Fruit fly (Drosophila melanogaster) whole organism, prepupa: ENCODE results near the gene CG17440.
A peak's percentile ranks its signal among the peaks of the same experiment; 100 is the strongest.

ENCODE experiments used
- Blimp-1 ChIP-seq: fragments of 200-800 bp; sonication (Bioruptor generic); optimal IDR thresholded peaks from 3 replicates; lab custom pipeline; 2017; ENCODE audit warnings: missing biosample characterization, missing genetic modification characterization, mild to moderate bottlenecking, moderate library complexity, missing genetic modification reagents
- CG10669 ChIP-seq: fragments of 200-800 bp; sonication (Bioruptor generic); optimal IDR thresholded peaks from 3 replicates; lab custom pipeline; 2018; ENCODE audit warnings: missing biosample characterization, mild to moderate bottlenecking, missing genetic modification characterization, moderate library complexity
- CG11294 ChIP-seq: fragments of 200-800 bp; sonication (Bioruptor generic); IDR thresholded peaks from 2 replicates; pipeline ENCODE4 v1.3.6; 2022; ENCODE audit warnings: missing biosample characterization, missing genetic modification characterization
- CG11762 ChIP-seq: fragments of 200-800 bp; sonication (Bioruptor generic); optimal IDR thresholded peaks from 3 replicates; lab custom pipeline; 2016; ENCODE audit warnings: missing biosample characterization, missing genetic modification characterization; ENCODE audit not compliant: insufficient read depth
- CG11902 ChIP-seq: fragments of 200-800 bp; sonication (Bioruptor generic); optimal IDR thresholded peaks from 3 replicates; lab custom pipeline; 2016; ENCODE audit warnings: missing biosample characterization, missing genetic modification characterization
- CG15336 ChIP-seq: fragments of 200-800 bp; sonication (Bioruptor generic); IDR thresholded peaks from 2 replicates; pipeline ENCODE4 v1.3.6; 2022; ENCODE audit warnings: missing biosample characterization, missing genetic modification characterization
- CG1621 ChIP-seq: fragments of 200-800 bp; sonication (Bioruptor generic); optimal IDR thresholded peaks from 3 replicates; lab custom pipeline; 2018; ENCODE audit warnings: missing biosample characterization, mild to moderate bottlenecking, missing genetic modification characterization
- CG16779 ChIP-seq: fragments of 200-800 bp; sonication (Bioruptor generic); optimal IDR thresholded peaks from 3 replicates; lab custom pipeline; 2017; ENCODE audit warnings: missing biosample characterization, mild to moderate bottlenecking, missing genetic modification characterization
- CG3032 ChIP-seq: fragments of 200-800 bp; optimal IDR thresholded peaks from 2 replicates; lab custom pipeline; 2019; ENCODE audit warnings: missing biosample characterization, mild to moderate bottlenecking, missing genetic modification characterization, moderate library complexity
- CG31627 ChIP-seq: fragments of 200-800 bp; sonication (Bioruptor generic); optimal IDR thresholded peaks from 3 replicates; lab custom pipeline; 2016; ENCODE audit warnings: missing biosample characterization, missing genetic modification characterization
- CG34406 ChIP-seq: fragments of 200-800 bp; sonication (Bioruptor generic); optimal IDR thresholded peaks from 3 replicates; lab custom pipeline; 2016; ENCODE audit warnings: missing biosample characterization, missing genetic modification characterization
- CG3919 ChIP-seq: fragments of 200-800 bp; sonication (Bioruptor generic); optimal IDR thresholded peaks from 3 replicates; lab custom pipeline; 2016; ENCODE audit warnings: missing biosample characterization, missing genetic modification characterization
- CG6163 ChIP-seq: fragments of 200-800 bp; sonication (Bioruptor generic); IDR thresholded peaks from 3 replicates; pipeline ENCODE4 v1.3.6; 2022; ENCODE audit warnings: missing biosample characterization, missing genetic modification characterization
- CG6792 ChIP-seq: fragments of 200-800 bp; sonication (Bioruptor generic); optimal IDR thresholded peaks from 3 replicates; lab custom pipeline; 2016; ENCODE audit warnings: missing biosample characterization, missing genetic modification characterization
- CG6808 ChIP-seq: fragments of 200-800 bp; sonication (Bioruptor generic); optimal IDR thresholded peaks from 3 replicates; lab custom pipeline; 2017; ENCODE audit warnings: missing biosample characterization, missing genetic modification characterization, mild to moderate bottlenecking, moderate library complexity, missing genetic modification reagents
- CG7368 ChIP-seq: fragments of 200-800 bp; sonication (Bioruptor generic); optimal IDR thresholded peaks from 3 replicates; lab custom pipeline; 2016; ENCODE audit warnings: missing biosample characterization, missing genetic modification characterization
- CG8119 ChIP-seq: fragments of 200-800 bp; sonication (Bioruptor generic); IDR thresholded peaks from 3 replicates; pipeline ENCODE4 v1.3.6; 2022; ENCODE audit warnings: missing biosample characterization, missing genetic modification characterization
- CG8319 ChIP-seq: fragments of 200-800 bp; sonication (Bioruptor generic); optimal IDR thresholded peaks from 3 replicates; lab custom pipeline; 2016; ENCODE audit warnings: missing biosample characterization, missing genetic modification characterization
- CG8632 ChIP-seq: fragments of 200-800 bp; sonication (Bioruptor generic); optimal IDR thresholded peaks from 3 replicates; lab custom pipeline; 2016; ENCODE audit warnings: missing biosample characterization, missing genetic modification characterization
- Eip75B ChIP-seq: fragments of 200-800 bp; sonication (Bioruptor generic); optimal IDR thresholded peaks from 3 replicates; lab custom pipeline; 2016; ENCODE audit warnings: missing biosample characterization, missing genetic modification characterization
- Ets21C ChIP-seq: fragments of 200-800 bp; sonication (Bioruptor generic); optimal IDR thresholded peaks from 3 replicates; lab custom pipeline; 2016; ENCODE audit warnings: missing biosample characterization, missing genetic modification characterization
- Hr38 ChIP-seq: sonication (Bioruptor generic); optimal IDR thresholded peaks from 2 replicates; lab custom pipeline; 2016; ENCODE audit warnings: missing biosample characterization, missing genetic modification characterization
- Hr39 ChIP-seq: fragments of 200-800 bp; sonication (Bioruptor generic); optimal IDR thresholded peaks from 2 replicates; lab custom pipeline; 2016; ENCODE audit warnings: missing biosample characterization, missing genetic modification characterization
- Hr4 ChIP-seq: fragments of 200-800 bp; sonication (Bioruptor generic); optimal IDR thresholded peaks from 3 replicates; lab custom pipeline; 2016; ENCODE audit warnings: missing biosample characterization, missing genetic modification characterization
- Lpt ChIP-seq: fragments of 200-800 bp; sonication (Bioruptor generic); optimal IDR thresholded peaks from 3 replicates; lab custom pipeline; 2016; ENCODE audit warnings: missing biosample characterization, missing genetic modification characterization
- Met ChIP-seq: fragments of 200-800 bp; sonication (Bioruptor generic); optimal IDR thresholded peaks from 3 replicates; lab custom pipeline; 2016; ENCODE audit warnings: missing biosample characterization, missing genetic modification characterization
- Smox ChIP-seq: fragments of 200-800 bp; sonication (Bioruptor generic); optimal IDR thresholded peaks from 3 replicates; lab custom pipeline; 2016; ENCODE audit warnings: missing biosample characterization, missing genetic modification characterization
- Sox102F ChIP-seq: fragments of 200-800 bp; sonication (Bioruptor generic); optimal IDR thresholded peaks from 2 replicates; lab custom pipeline; 2016; ENCODE audit warnings: missing biosample characterization, mild to moderate bottlenecking, missing genetic modification characterization
- Sox14 ChIP-seq: fragments of 200-800 bp; sonication (Bioruptor generic); optimal IDR thresholded peaks from 3 replicates; lab custom pipeline; 2016; ENCODE audit warnings: missing biosample characterization, missing genetic modification characterization
- Sox15 ChIP-seq: fragments of 200-800 bp; sonication (Bioruptor generic); optimal IDR thresholded peaks from 3 replicates; lab custom pipeline; 2016; ENCODE audit warnings: missing biosample characterization, missing genetic modification characterization
- acj6 ChIP-seq: fragments of 200-800 bp; sonication (Bioruptor generic); optimal IDR thresholded peaks from 3 replicates; lab custom pipeline; 2016; ENCODE audit warnings: missing biosample characterization, missing genetic modification characterization
- dac ChIP-seq: fragments of 200-800 bp; sonication (Bioruptor generic); optimal IDR thresholded peaks from 2 replicates; lab custom pipeline; 2017; ENCODE audit warnings: missing biosample characterization, mild to moderate bottlenecking, missing genetic modification characterization
- dsx ChIP-seq: fragments of 200-800 bp; optimal IDR thresholded peaks from 3 replicates; lab custom pipeline; 2019; ENCODE audit warnings: missing biosample characterization, mild to moderate bottlenecking, missing genetic modification characterization, moderate library complexity; ENCODE audit not compliant: poor library complexity, severe bottlenecking
- eg ChIP-seq: fragments of 200-800 bp; sonication (Bioruptor generic); IDR thresholded peaks from 3 replicates; pipeline ENCODE4 v1.3.6; 2022; ENCODE audit warnings: missing biosample characterization, missing genetic modification characterization
- esn ChIP-seq: fragments of 200-800 bp; sonication (Bioruptor generic); optimal IDR thresholded peaks from 2 replicates; lab custom pipeline; 2016; ENCODE audit warnings: missing biosample characterization, mild to moderate bottlenecking, missing genetic modification characterization, moderate library complexity
- fd59A ChIP-seq: fragments of 200-800 bp; sonication (Bioruptor generic); optimal IDR thresholded peaks from 2 replicates; lab custom pipeline; 2017; ENCODE audit warnings: missing biosample characterization, mild to moderate bottlenecking, missing genetic modification characterization, missing genetic modification reagents
- fd85E ChIP-seq: fragments of 200-800 bp; sonication (Bioruptor generic); optimal IDR thresholded peaks from 3 replicates; lab custom pipeline; 2016; ENCODE audit warnings: missing biosample characterization, missing genetic modification characterization
- fkh ChIP-seq: fragments of 200-800 bp; sonication (Bioruptor generic); optimal IDR thresholded peaks from 3 replicates; lab custom pipeline; 2017; ENCODE audit warnings: missing biosample characterization, mild to moderate bottlenecking, missing genetic modification characterization, moderate library complexity
- lz ChIP-seq: fragments of 200-800 bp; sonication (Bioruptor generic); optimal IDR thresholded peaks from 3 replicates; lab custom pipeline; 2016; ENCODE audit warnings: missing biosample characterization, missing genetic modification characterization
- net ChIP-seq: fragments of 200-800 bp; sonication (Bioruptor generic); optimal IDR thresholded peaks from 3 replicates; lab custom pipeline; 2016; ENCODE audit warnings: missing biosample characterization, missing genetic modification characterization
- pdm3 ChIP-seq: fragments of 200-800 bp; sonication (Bioruptor generic); optimal IDR thresholded peaks from 3 replicates; lab custom pipeline; 2016; ENCODE audit warnings: missing biosample characterization, missing genetic modification characterization
- salr ChIP-seq, 2 experiments: fragments of 200-800 bp; sonication (Bioruptor generic); optimal IDR thresholded peaks; 3 replicates each; lab custom pipeline; 2016 to 2018; ENCODE audit warnings: missing biosample characterization in 2 of 2, missing genetic modification characterization in 2 of 2, mild to moderate bottlenecking in 1 of 2
- spab ChIP-seq: fragments of 200-800 bp; sonication (Bioruptor generic); optimal IDR thresholded peaks from 2 replicates; lab custom pipeline; 2017; ENCODE audit warnings: missing biosample characterization, mild to moderate bottlenecking, missing genetic modification characterization, missing genetic modification reagents
- ss ChIP-seq, 2 experiments: fragments of 200-800 bp; sonication (Bioruptor generic); optimal IDR thresholded peaks; 2 replicates in 1 of 2; 3 replicates in 1 of 2; lab custom pipeline; 2017 to 2018; ENCODE audit warnings: mild to moderate bottlenecking in 2 of 2, missing biosample characterization in 2 of 2, missing genetic modification characterization in 2 of 2, moderate library complexity in 1 of 2
- topi ChIP-seq: fragments of 200-800 bp; sonication (Bioruptor generic); optimal IDR thresholded peaks from 3 replicates; lab custom pipeline; 2016; ENCODE audit warnings: missing biosample characterization, missing genetic modification characterization
- vri ChIP-seq: fragments of 200-800 bp; sonication (Bioruptor generic); optimal IDR thresholded peaks from 3 replicates; lab custom pipeline; 2016; ENCODE audit warnings: missing biosample characterization, mild to moderate bottlenecking, missing genetic modification characterization

Gene CG17440

dm6 chrX:9305735-9306134 is 36.0 kb upstream of the CG17440 start (continued):
- TF ChIP-seq ss (GFP tag; optimal IDR thresholded peaks at IDR 0.05; lab: Kevin White, UChicago) = peak; percentile 90 to 92
- peak; percentile 80 for TF ChIP-seq CG34406
- peak; percentile 80; the same call in 1 of the 2 replicates for TF ChIP-seq CG11294 (GFP tag; lab: Robert Waterston, UW)
- TF ChIP-seq lz = peak; percentile 62
- peak; percentile 98 for TF ChIP-seq CG8119
- TF ChIP-seq Hr39 (GFP tag; lab: Kevin White, UChicago) = no peak
- TF ChIP-seq acj6 (GFP tag; lab: Kevin White, UChicago) = peak; percentile 7
- TF ChIP-seq CG10669 (GFP tag; lab: Kevin White, UChicago) = peak; percentile 78
- TF ChIP-seq topi (GFP tag; lab: Kevin White, UChicago) = peak; percentile 63
- TF ChIP-seq CG11762 (GFP tag; lab: Kevin White, UChicago) = peak; percentile 74
- TF ChIP-seq CG3032 (tag; lab: Kevin White, UChicago) = peak; percentile 77
- TF ChIP-seq spab (GFP tag; lab: Kevin White, UChicago) = peak; percentile 79
- TF ChIP-seq Hr4 (GFP tag; lab: Kevin White, UChicago) = peak; percentile 64
- peak; percentile 48 for TF ChIP-seq Blimp-1
- peak; percentile 82 for TF ChIP-seq CG7368
- no peak for TF ChIP-seq CG11902 (GFP tag; lab: Kevin White, UChicago)
- TF ChIP-seq CG16779 = peak; percentile 89
- peak; percentile 60 for TF ChIP-seq CG8319 (GFP tag; lab: Kevin White, UChicago)
- TF ChIP-seq CG15336 (GFP tag; lab: Robert Waterston, UW) = peak; percentile 94
- peak; percentile 94 for TF ChIP-seq net (GFP tag; lab: Kevin White, UChicago)
- no peak for TF ChIP-seq Sox15 (GFP tag; lab: Kevin White, UChicago)
- TF ChIP-seq CG31627 (GFP tag; lab: Kevin White, UChicago) = no peak
- TF ChIP-seq CG6792 (GFP tag; lab: Kevin White, UChicago) = peak; percentile 54
- peak; percentile 77 for TF ChIP-seq CG3919
- peak; percentile 48 for TF ChIP-seq fd59A
- peak; percentile 92 for TF ChIP-seq Lpt (GFP tag; lab: Kevin White, UChicago)
- peak; percentile 49 for TF ChIP-seq Smox
- TF ChIP-seq vri (GFP tag; lab: Kevin White, UChicago) = peak; percentile 73
- no peak for TF ChIP-seq fkh (GFP tag; lab: Kevin White, UChicago)
- TF ChIP-seq dsx (GFP tag; lab: Kevin White, UChicago) = peak; percentile 62
- peak; percentile 65 for TF ChIP-seq Eip75B (GFP tag; lab: Kevin White, UChicago)
- peak; percentile 56 for TF ChIP-seq Sox14
- peak; percentile 82 for TF ChIP-seq CG8632 (GFP tag; lab: Kevin White, UChicago)
- TF ChIP-seq eg = peak; percentile 99
- peak; percentile 65 for TF ChIP-seq fd85E (GFP tag; lab: Kevin White, UChicago)
- no peak for TF ChIP-seq Ets21C (GFP tag; lab: Kevin White, UChicago)
- peak; percentile 58 for TF ChIP-seq esn (GFP tag; lab: Kevin White, UChicago)
- TF ChIP-seq dac = peak; percentile 81
- peak; percentile 84 for TF ChIP-seq pdm3 (GFP tag; lab: Kevin White, UChicago)
- peak; percentile 74 for TF ChIP-seq CG1621 (tag; lab: Kevin White, UChicago)

- TF ChIP-seq CG16779 = no peak
- TF ChIP-seq Smox = peak; percentile 35
- TF ChIP-seq pdm3 (GFP tag; lab: Kevin White, UChicago) = no peak
- TF ChIP-seq fd59A = no peak
- peak; percentile 27 for TF ChIP-seq topi (GFP tag; lab: Kevin White, UChicago)
- no peak for TF ChIP-seq net (GFP tag; lab: Kevin White, UChicago)
- no peak for TF ChIP-seq acj6 (GFP tag; lab: Kevin White, UChicago)
- TF ChIP-seq lz = peak; percentile 59
- no peak for TF ChIP-seq CG6808 (GFP tag; lab: Kevin White, UChicago)
- TF ChIP-seq Sox14 = peak; percentile 19
- TF ChIP-seq salr (GFP tag; optimal IDR thresholded peaks at IDR 0.05; lab: Kevin White, UChicago) = no peak
- TF ChIP-seq Met (GFP tag; lab: Kevin White, UChicago) = peak; percentile 18
- peak; percentile 36 for TF ChIP-seq Sox102F
- TF ChIP-seq vri (GFP tag; lab: Kevin White, UChicago) = peak; percentile 10
- TF ChIP-seq Hr39 (GFP tag; lab: Kevin White, UChicago) = peak; percentile 18
- TF ChIP-seq CG6163 = no peak
- no peak for TF ChIP-seq Hr38
- no peak for TF ChIP-seq CG11902 (GFP tag; lab: Kevin White, UChicago)
- peak; percentile 51 for TF ChIP-seq CG31627 (GFP tag; lab: Kevin White, UChicago)
- no peak for TF ChIP-seq Lpt (GFP tag; lab: Kevin White, UChicago)
- TF ChIP-seq CG1621 (tag; lab: Kevin White, UChicago) = no peak
- no peak for TF ChIP-seq dac
- no peak for TF ChIP-seq ss (GFP tag; optimal IDR thresholded peaks at IDR 0.05; lab: Kevin White, UChicago)
- peak; percentile 5 for TF ChIP-seq Ets21C (GFP tag; lab: Kevin White, UChicago)
- TF ChIP-seq Sox15 (GFP tag; lab: Kevin White, UChicago) = no peak
- TF ChIP-seq CG10669 (GFP tag; lab: Kevin White, UChicago) = no peak
- TF ChIP-seq CG8119 = no peak
These were observed 28.1 kb upstream of the CG17440 start for dm6 chrX:9297661-9298433.
